Worm (Caenorhabditis elegans): ENCODE measurements around the gene C17F4.8.
"Not testable (repeated sequence)": the region's sequence is repeated elsewhere in the genome, so short reads cannot be mapped to it uniquely, and the experiment has no call there.

ce11 chrII:3184858-3185257 is 49.8 kb downstream of the C17F4.8 start, which contains the start of gene sri-78:
- TF ChIP-seq F13H6.1 (tag; optimal IDR thresholded peaks at IDR 0.05); dve-1 (tag; optimal IDR thresholded peaks at IDR 0.05); nhr-11 (tag; optimal IDR thresholded peaks at IDR 0.05); ama-1 (optimal IDR thresholded peaks at IDR 0.05); ceh-34 (tag; optimal IDR thresholded peaks at IDR 0.05); fkh-10 (GFP tag; optimal IDR thresholded peaks at IDR 0.05); K09A11.1 (tag; optimal IDR thresholded peaks at IDR 0.05; ENCODE audit: insufficient read depth); pqm-1 (tag; optimal IDR thresholded peaks at IDR 0.05); madf-2 (tag; optimal IDR thresholded peaks at IDR 0.05); che-1 (tag; optimal IDR thresholded peaks at IDR 0.05); elt-2 (tag; optimal IDR thresholded peaks at IDR 0.05); hlh-8 (tag; optimal IDR thresholded peaks at IDR 0.05): not testable (repeated sequence)

Measured in whole organism, late embryonic.